Fruit fly (Drosophila melanogaster) whole organism: ENCODE data around the gene CG7512.

Experiments
- CG8478 ChIP-seq: fragments of >200 bp; optimal IDR thresholded peaks from 2 replicates; lab custom pipeline; 2018; ENCODE audit warnings: inconsistent platforms
- Dll ChIP-seq: fragments of >200 bp; optimal IDR thresholded peaks from 2 replicates; lab custom pipeline; 2017
- EcR ChIP-seq, 2 experiments: fragments of >200 bp; optimal IDR thresholded peaks; 2 replicates each; lab custom pipeline; 2017; ENCODE audit warnings: missing biosample characterization in 2 of 2, missing genetic modification characterization in 2 of 2, missing genetic modification reagents in 2 of 2
- pan ChIP-seq: fragments of >200 bp; optimal IDR thresholded peaks from 2 replicates; lab custom pipeline; 2017
- psq ChIP-seq: fragments of >200 bp; optimal IDR thresholded peaks from 2 replicates; lab custom pipeline; 2017
- usp ChIP-seq: fragments of >200 bp; optimal IDR thresholded peaks from 2 replicates; lab custom pipeline; 2017; ENCODE audit warnings: missing biosample characterization, missing genetic modification characterization, mixed read lengths

CG7512 gene

DNA sequence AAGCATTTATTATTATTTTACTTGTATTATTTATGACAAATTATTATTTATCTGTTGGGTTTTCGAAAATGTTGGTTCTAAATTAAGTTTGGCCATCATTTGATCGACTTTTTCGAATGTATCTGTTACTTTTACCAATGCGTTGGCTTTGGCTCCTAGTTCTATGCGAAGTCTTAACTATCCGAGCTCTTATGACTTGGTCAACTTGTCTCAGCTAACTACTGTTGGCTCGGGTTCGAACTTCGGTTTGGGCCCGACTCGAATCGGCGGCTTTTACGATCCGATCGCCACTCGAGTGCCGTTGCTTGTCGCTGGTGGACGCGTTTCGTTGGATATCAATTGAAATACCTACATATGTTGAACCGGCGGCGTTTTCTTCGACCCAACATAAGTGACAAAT, at the start of gene CG7512:
TSS of gene CG7512 (plus strand) at position 301 of the 400 bp plus-strand sequence.
- no peak for TF ChIP-seq pan (lab: Kevin White, UChicago)
- TF ChIP-seq usp (GFP tag; lab: Kevin White, UChicago) = no peak
- no peak for TF ChIP-seq psq
- TF ChIP-seq CG8478 (lab: Kevin White, UChicago) = no peak
- TF ChIP-seq EcR (GFP tag; optimal IDR thresholded peaks at IDR 0.05; lab: Kevin White, UChicago) = no peak
- no peak for TF ChIP-seq Dll (lab: Kevin White, UChicago)

DNA sequence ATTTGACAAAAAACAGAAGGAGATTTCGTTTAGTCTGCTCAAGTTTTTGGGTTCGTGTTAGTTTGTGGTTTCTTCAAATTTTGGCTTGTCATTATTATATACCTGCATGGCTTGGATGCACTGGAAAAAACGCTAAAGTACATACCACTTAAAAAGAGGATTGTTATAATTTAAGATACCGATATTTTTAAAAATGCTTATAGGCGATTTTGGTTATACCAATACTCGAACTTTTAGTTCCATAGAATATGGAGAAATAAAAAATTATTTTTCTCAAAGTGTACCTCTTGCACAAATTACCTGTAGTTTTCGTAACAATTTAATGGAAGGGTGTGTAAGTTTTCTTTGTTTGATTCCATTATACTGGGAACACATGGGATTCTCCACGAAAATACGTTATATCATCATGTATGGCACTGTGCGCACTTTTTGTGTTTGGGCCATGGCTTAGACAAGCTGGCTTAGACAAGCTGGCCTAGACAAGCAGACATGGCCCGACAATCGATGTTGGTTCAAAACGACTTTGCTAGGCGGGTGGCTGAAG, 48.1 kb upstream of the CG7512 start, which contains the start of gene Fum3:
TSS of gene Fum3 (minus strand) at position 494 of the 544 bp plus-strand sequence.
- TF ChIP-seq usp (GFP tag; lab: Kevin White, UChicago) (no peak), CG8478 (lab: Kevin White, UChicago) (no peak), EcR (GFP tag; optimal IDR thresholded peaks at IDR 0.05; lab: Kevin White, UChicago) (no peak), psq (no peak), Dll (lab: Kevin White, UChicago) (no peak), pan (lab: Kevin White, UChicago) (no peak)

DNA sequence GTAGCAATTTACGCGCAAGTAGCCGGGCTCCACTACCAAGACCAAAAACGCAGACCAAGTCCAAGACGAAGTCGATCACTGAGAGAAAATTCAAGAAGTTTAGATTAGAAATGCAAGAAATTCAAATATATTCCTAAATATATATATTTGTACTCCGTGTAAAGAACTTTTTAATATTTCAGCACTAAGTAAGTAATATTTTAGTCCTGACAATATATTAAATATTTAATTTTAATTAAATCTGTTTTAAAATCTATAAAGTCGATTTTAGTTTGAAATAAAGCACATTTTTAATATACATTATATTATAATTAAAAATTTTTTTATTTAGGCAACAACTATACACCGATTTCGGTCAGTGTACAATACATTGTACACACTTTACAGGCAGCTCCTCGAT, 46.5 kb upstream of the CG7512 start:
- TF ChIP-seq psq (no peak), EcR (GFP tag; optimal IDR thresholded peaks at IDR 0.05; lab: Kevin White, UChicago) (no peak), Dll (lab: Kevin White, UChicago) (no peak), pan (lab: Kevin White, UChicago) (no peak), CG8478 (lab: Kevin White, UChicago) (no peak), usp (GFP tag; lab: Kevin White, UChicago) (no peak)

DNA sequence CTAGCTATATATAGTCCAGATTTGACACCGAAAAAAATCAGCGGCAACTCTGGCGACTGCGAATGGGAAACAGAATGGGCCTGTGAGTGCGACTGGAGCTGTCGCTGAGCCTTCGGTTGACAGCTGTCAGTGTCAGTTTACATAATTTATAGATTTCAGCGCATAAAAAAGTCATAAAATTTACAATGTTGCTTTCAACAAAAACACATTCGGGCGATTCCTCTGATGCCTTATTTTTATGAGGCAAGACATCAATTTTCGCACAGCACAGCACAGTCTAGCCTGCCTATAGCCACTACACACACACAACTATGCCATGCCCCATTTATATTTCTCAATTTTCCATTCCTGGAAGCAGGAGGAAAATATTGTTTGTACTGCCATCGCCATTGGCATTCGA, 41.1 kb upstream of the CG7512 start:
- TF ChIP-seq CG8478 (lab: Kevin White, UChicago) (no peak), EcR (GFP tag; optimal IDR thresholded peaks at IDR 0.05; lab: Kevin White, UChicago) (no peak), psq (no peak)

DNA sequence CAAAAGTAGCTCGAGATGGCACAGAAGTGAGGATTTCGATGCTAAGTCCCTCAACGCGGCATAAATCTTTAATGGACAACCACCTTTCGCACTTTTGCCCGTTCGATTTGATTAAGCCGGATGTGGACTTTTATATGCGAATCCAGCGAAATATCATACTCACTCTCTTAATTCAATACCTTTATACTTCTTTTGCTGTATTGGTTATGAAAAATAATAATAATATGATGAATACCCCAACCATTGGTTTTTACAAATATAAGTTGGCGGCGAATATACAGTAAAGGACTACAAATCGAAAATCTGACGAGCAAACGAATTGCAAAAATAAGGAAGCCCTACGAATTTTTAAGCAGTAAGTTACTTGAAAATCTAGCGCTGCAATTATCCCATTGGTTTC, 40.5 kb upstream of the CG7512 start, which contains the start of gene Vha16-3:
TSS of gene Vha16-3 (plus strand) at position 301 of the 400 bp plus-strand sequence.
- TF ChIP-seq EcR (GFP tag; optimal IDR thresholded peaks at IDR 0.05; lab: Kevin White, UChicago) = no peak
- TF ChIP-seq usp (GFP tag; lab: Kevin White, UChicago) = no peak
- no peak for TF ChIP-seq Dll (lab: Kevin White, UChicago)
- TF ChIP-seq psq = no peak
- no peak for TF ChIP-seq CG8478 (lab: Kevin White, UChicago)
- no peak for TF ChIP-seq pan (lab: Kevin White, UChicago)

DNA sequence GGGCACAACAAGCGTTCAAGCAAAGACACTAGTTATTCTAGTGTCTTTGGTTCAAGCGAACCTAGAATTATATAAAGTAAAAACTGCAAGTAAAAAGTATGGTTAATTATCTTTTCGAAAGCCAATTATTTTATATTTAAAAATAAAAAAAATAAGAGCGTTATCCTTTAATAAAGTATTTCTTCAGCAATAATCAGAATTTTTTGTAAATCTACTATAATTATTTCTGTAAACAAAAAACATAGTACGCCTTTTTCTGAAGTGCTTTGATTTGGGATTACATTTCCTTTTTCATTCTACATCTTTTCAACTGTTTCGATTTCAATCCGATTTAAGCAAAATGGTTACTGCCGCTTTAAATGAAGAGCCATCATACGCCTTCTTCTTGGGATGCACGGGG, 38.8 kb upstream of the CG7512 start, which contains the start of gene Vha16-2:
TSS of gene Vha16-2 (plus strand) at position 301 of the 400 bp plus-strand sequence.
- no peak for TF ChIP-seq pan (lab: Kevin White, UChicago)
- no peak for TF ChIP-seq CG8478 (lab: Kevin White, UChicago)
- no peak for TF ChIP-seq psq
- no peak for TF ChIP-seq EcR (GFP tag; optimal IDR thresholded peaks at IDR 0.05; lab: Kevin White, UChicago)
- no peak for TF ChIP-seq usp (GFP tag; lab: Kevin White, UChicago)
- TF ChIP-seq Dll (lab: Kevin White, UChicago) = no peak

DNA sequence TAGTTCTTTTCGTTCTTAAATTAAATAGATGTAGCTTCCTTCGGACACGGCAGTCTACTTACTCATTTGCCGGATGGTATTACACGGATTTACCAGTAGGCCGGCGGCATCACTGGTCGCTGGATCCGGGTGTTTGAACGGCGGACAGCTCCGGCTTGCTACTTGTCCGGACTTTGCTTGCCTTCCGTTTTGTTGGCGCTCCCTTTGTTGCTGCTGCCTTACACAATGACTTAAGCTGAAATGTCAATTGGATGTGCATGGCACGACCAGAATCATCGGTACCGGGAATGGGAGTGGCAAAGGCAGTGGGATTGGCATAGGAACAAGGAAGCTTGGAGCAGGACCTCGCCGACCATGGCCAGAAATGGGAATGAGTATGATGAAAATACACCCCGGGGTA, 33.2 kb upstream of the CG7512 start:
- TF ChIP-seq pan (lab: Kevin White, UChicago) (no peak), psq (no peak), CG8478 (lab: Kevin White, UChicago) (no peak), Dll (lab: Kevin White, UChicago) (no peak), EcR (GFP tag; optimal IDR thresholded peaks at IDR 0.05; lab: Kevin White, UChicago) (no peak), usp (GFP tag; lab: Kevin White, UChicago) (no peak)

DNA sequence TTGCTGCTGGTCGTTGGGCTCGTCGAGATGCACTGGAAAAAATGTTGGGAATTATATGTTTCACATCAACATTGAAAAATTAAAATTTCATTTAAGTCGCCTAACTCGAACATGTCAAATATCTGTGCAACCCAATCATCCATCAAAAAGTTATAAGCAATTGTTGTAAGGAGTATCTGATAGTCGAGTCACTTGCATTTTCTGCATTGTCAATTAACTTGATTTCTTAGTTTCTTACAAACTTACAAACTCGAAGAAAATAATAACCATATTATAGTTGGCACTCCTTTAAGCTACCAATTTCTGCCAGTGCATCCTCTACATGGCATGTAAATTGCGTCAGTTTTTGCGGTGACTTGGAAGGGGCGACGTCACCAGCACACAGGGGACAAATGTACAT, 30.4 kb upstream of the CG7512 start:
- TF ChIP-seq CG8478 (lab: Kevin White, UChicago) (no peak), pan (lab: Kevin White, UChicago) (no peak), usp (GFP tag; lab: Kevin White, UChicago) (no peak), EcR (GFP tag; optimal IDR thresholded peaks at IDR 0.05; lab: Kevin White, UChicago) (no peak), psq (no peak), Dll (lab: Kevin White, UChicago) (no peak)

DNA sequence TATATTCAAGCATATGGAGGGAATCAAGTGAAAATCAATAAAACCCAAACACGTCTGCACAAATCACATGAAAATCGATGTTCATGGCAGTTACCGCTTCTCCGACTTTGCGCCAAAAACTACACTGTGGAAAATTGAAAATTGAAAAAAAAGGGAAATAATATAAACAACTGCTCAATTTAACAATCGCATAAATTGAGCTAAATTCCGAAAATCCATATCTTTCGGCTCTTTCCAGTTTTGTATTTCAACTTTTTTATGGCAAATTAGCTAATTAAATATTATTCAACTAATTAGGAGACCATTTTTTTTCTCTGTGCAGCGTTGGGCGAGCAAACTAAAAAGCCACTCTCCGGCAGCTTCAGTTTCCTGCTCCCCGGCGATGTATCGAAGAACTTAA, 29.0 kb upstream of the CG7512 start:
- TF ChIP-seq usp (GFP tag; lab: Kevin White, UChicago) (no peak), Dll (lab: Kevin White, UChicago) (no peak), CG8478 (lab: Kevin White, UChicago) (no peak), EcR (GFP tag; optimal IDR thresholded peaks at IDR 0.05; lab: Kevin White, UChicago) (no peak), psq (no peak), pan (lab: Kevin White, UChicago) (no peak)

DNA sequence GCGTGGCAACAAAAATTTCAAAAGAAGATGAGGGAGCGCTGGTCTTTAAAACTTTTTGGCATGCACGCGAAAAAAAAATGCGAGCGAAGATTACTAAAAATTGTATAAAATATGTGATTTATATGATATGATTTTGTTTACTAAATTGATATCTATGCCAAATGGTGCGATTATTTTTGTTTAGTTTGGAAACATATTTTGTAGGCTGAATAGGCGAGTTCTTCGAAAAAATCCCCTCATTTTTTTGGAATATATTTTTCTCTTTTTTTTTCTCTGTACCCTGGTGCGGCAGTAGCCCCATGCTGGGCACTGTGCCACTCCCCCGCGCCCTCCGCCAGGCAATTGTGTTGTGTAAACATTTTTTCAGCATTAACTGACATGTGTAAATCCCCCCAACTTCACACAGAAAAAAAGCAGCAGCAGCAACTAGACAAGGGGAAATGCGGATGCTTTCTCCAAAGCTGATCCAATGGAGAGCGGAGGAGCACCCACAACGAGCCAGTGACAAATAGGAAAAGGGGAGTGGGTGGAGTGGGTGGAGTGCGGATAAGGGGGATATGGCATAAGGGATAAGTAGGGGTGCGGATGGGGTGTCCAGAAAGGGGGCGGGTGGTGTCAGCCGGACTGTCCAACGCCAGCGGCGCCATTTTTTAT, 27.4 kb upstream of the CG7512 start:
- TF ChIP-seq Dll (lab: Kevin White, UChicago) = no peak
- TF ChIP-seq EcR (GFP tag; optimal IDR thresholded peaks at IDR 0.05; lab: Kevin White, UChicago) = no peak
- TF ChIP-seq pan (lab: Kevin White, UChicago) = no peak

DNA sequence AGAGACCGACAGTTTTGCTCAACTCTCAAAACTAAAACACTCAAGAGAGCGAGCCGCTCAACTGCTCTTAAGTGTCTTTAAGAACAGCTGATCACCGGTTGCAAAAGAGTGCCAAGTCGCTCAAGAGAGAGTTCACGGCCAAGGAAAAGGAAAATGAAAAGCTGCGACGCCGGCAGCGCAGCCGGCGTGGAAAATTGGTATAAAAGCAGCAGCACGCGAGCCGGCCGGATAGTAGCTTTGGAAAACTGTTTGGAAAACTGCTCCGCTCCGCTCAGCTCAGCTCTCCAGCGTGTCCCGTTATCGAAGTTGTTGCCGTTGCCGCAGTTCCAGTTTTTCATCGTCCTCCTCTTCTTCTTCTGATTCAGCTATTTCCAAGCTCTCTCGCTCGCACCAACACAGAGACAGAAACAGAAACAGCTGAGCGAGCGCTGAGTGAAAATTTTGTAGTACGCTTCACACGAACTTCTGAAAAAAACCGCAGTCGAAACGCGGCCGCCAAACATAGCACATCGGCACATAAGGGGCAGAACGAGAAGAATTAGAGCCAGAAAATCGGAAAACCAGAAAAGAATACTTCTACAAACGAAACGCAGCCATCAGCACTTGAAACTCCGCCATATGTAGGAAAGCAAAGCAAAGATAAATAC, 26.1 kb upstream of the CG7512 start, which contains the start of gene chrb:
TSS of gene chrb (plus strand) at position 224 of the 647 bp plus-strand sequence.
- TF ChIP-seq EcR (GFP tag; optimal IDR thresholded peaks at IDR 0.05; lab: Kevin White, UChicago) (no peak), CG8478 (lab: Kevin White, UChicago) (no peak), Dll (lab: Kevin White, UChicago) (peak; percentile 82), usp (GFP tag; lab: Kevin White, UChicago) (no peak), psq (no peak)
